Fruit fly (Drosophila melanogaster) whole organism, embryonic: Measurements from ENCODE around the gene CG11670.
A peak's percentile ranks its signal among the peaks of the same experiment; 100 is the strongest.

Source experiments
- Atf-2 ChIP-seq: fragments of 200-800 bp; sonication (Bioruptor generic); optimal IDR thresholded peaks from 2 replicates; lab custom pipeline; 2016; ENCODE audit warnings: missing biosample characterization, missing genetic modification characterization
- CG10366 ChIP-seq: fragments of 200-800 bp; sonication (Bioruptor generic); IDR thresholded peaks from 2 replicates; pipeline ENCODE4 v1.3.6; 2022; ENCODE audit warnings: missing biosample characterization, missing genetic modification characterization
- CG11504 ChIP-seq: fragments of 200-800 bp; sonication (Bioruptor generic); optimal IDR thresholded peaks from 3 replicates; lab custom pipeline; 2019; ENCODE audit warnings: missing biosample characterization, mild to moderate bottlenecking, missing genetic modification characterization, moderate library complexity
- CG14441 ChIP-seq: fragments of 200-800 bp; sonication (Bioruptor generic); IDR thresholded peaks from 2 replicates; pipeline ENCODE4 v1.3.6; 2022; ENCODE audit warnings: missing biosample characterization, missing genetic modification characterization
- CG1529 ChIP-seq: fragments of 200-800 bp; sonication (Bioruptor generic); optimal IDR thresholded peaks from 3 replicates; lab custom pipeline; 2018; ENCODE audit warnings: missing biosample characterization, missing genetic modification characterization
- CG17328 ChIP-seq: fragments of 200-800 bp; sonication (Bioruptor generic); IDR thresholded peaks from 2 replicates; pipeline ENCODE4 v1.3.6; 2022; ENCODE audit warnings: missing biosample characterization, missing genetic modification characterization
- CG17802 ChIP-seq: fragments of 200-800 bp; sonication (Bioruptor generic); optimal IDR thresholded peaks from 2 replicates; lab custom pipeline; 2018; ENCODE audit warnings: missing biosample characterization, mild to moderate bottlenecking, missing genetic modification characterization, moderate library complexity
- CG1792 ChIP-seq: fragments of 200-800 bp; sonication (Bioruptor generic); optimal IDR thresholded peaks from 2 replicates; lab custom pipeline; 2016; ENCODE audit warnings: missing biosample characterization, missing genetic modification characterization
- CG18262 ChIP-seq: fragments of 200-800 bp; optimal IDR thresholded peaks from 3 replicates; lab custom pipeline; 2019; ENCODE audit warnings: missing biosample characterization, mild to moderate bottlenecking, missing genetic modification characterization, moderate library complexity
- CG33557 ChIP-seq: fragments of 200-800 bp; sonication (Bioruptor generic); optimal IDR thresholded peaks from 2 replicates; lab custom pipeline; 2019; ENCODE audit warnings: missing biosample characterization, mild to moderate bottlenecking, missing genetic modification characterization, moderate library complexity
- CG3407 ChIP-seq: fragments of 200-800 bp; sonication (Bioruptor generic); optimal IDR thresholded peaks from 2 replicates; lab custom pipeline; 2018; ENCODE audit warnings: missing biosample characterization, mild to moderate bottlenecking, missing genetic modification characterization
- CG34422 ChIP-seq: fragments of 200-800 bp; sonication (Bioruptor generic); IDR thresholded peaks from 3 replicates; pipeline ENCODE4 v1.3.6; 2022; ENCODE audit warnings: missing biosample characterization, missing genetic modification characterization
- CG4404 ChIP-seq: fragments of 200-800 bp; sonication (Bioruptor generic); IDR thresholded peaks from 2 replicates; pipeline ENCODE4 v1.3.6; 2022; ENCODE audit warnings: missing biosample characterization, missing genetic modification characterization
- CG4617 ChIP-seq: fragments of 200-800 bp; sonication (Bioruptor generic); optimal IDR thresholded peaks from 3 replicates; lab custom pipeline; 2016; ENCODE audit warnings: missing biosample characterization, missing genetic modification characterization, borderline replicate concordance
- CG6683 ChIP-seq: fragments of 200-800 bp; sonication (Bioruptor generic); optimal IDR thresholded peaks from 2 replicates; lab custom pipeline; 2017; ENCODE audit warnings: missing biosample characterization, mild to moderate bottlenecking, missing genetic modification characterization, missing genetic modification reagents
- CG6689 ChIP-seq: fragments of 200-800 bp; sonication (Bioruptor generic); IDR thresholded peaks from 2 replicates; pipeline ENCODE4 v1.3.6; 2022; ENCODE audit warnings: missing biosample characterization, missing genetic modification characterization
- CG7987 ChIP-seq: fragments of 200-800 bp; sonication (Bioruptor generic); optimal IDR thresholded peaks from 2 replicates; lab custom pipeline; 2018; ENCODE audit warnings: missing biosample characterization, mild to moderate bottlenecking, missing genetic modification characterization, moderate library complexity
- CG8281 ChIP-seq: fragments of 200-800 bp; sonication (Bioruptor generic); optimal IDR thresholded peaks from 2 replicates; lab custom pipeline; 2018; ENCODE audit warnings: missing biosample characterization, mild to moderate bottlenecking, missing genetic modification characterization, moderate library complexity
- Camta ChIP-seq: fragments of 200-800 bp; sonication (Bioruptor generic); optimal IDR thresholded peaks from 2 replicates; lab custom pipeline; 2016; ENCODE audit warnings: missing biosample characterization, missing genetic modification characterization
- Dek ChIP-seq: fragments of 200-800 bp; sonication (Bioruptor generic); optimal IDR thresholded peaks from 3 replicates; lab custom pipeline; 2019; ENCODE audit warnings: missing biosample characterization, mild to moderate bottlenecking, missing genetic modification characterization, moderate library complexity
- Doc2 ChIP-seq: fragments of 200-800 bp; sonication (Bioruptor generic); IDR thresholded peaks from 2 replicates; pipeline ENCODE4 v1.3.6; 2022; ENCODE audit warnings: missing biosample characterization, missing genetic modification characterization
- H2.0 ChIP-seq: fragments of 200-800 bp; sonication (Bioruptor generic); IDR thresholded peaks from 2 replicates; pipeline ENCODE4 v1.3.6; 2022; ENCODE audit warnings: missing biosample characterization, missing genetic modification characterization
- Hey ChIP-seq: fragments of 200-800 bp; sonication (Bioruptor generic); optimal IDR thresholded peaks from 3 replicates; lab custom pipeline; 2018; ENCODE audit warnings: missing biosample characterization, mild to moderate bottlenecking, missing genetic modification characterization
- HmgD ChIP-seq: fragments of 200-800 bp; sonication (Bioruptor generic); optimal IDR thresholded peaks from 3 replicates; lab custom pipeline; 2016; ENCODE audit warnings: missing biosample characterization, missing genetic modification characterization
- Hmx ChIP-seq: fragments of 200-800 bp; sonication (Bioruptor generic); optimal IDR thresholded peaks from 2 replicates; lab custom pipeline; 2016; ENCODE audit warnings: missing biosample characterization, missing genetic modification characterization
- Jarid2 ChIP-seq: fragments of 200-800 bp; sonication (Bioruptor generic); optimal IDR thresholded peaks from 3 replicates; lab custom pipeline; 2017; ENCODE audit warnings: mild to moderate bottlenecking, missing biosample characterization, missing genetic modification reagents, missing genetic modification characterization
- Ptx1 ChIP-seq: fragments of 200-800 bp; sonication (Bioruptor generic); IDR thresholded peaks from 2 replicates; pipeline ENCODE4 v1.3.6; 2022; ENCODE audit warnings: missing biosample characterization, missing genetic modification characterization
- Tbp ChIP-seq: fragments of >200 bp; optimal IDR thresholded peaks from 2 replicates; lab custom pipeline; 2018; ENCODE audit warnings: missing biosample characterization, missing genetic modification characterization
- Usf ChIP-seq: fragments of 200-800 bp; sonication (Bioruptor generic); optimal IDR thresholded peaks from 2 replicates; lab custom pipeline; 2017; ENCODE audit warnings: missing genotype, missing biosample characterization, missing genetic modification characterization
- ac ChIP-seq: fragments of 200-800 bp; sonication (Bioruptor generic); optimal IDR thresholded peaks from 3 replicates; lab custom pipeline; 2017; ENCODE audit warnings: missing biosample characterization, mild to moderate bottlenecking, missing genetic modification characterization
- bbx ChIP-seq: fragments of 200-800 bp; sonication (Bioruptor generic); IDR thresholded peaks from 2 replicates; pipeline ENCODE4 v1.3.6; 2022; ENCODE audit warnings: missing biosample characterization, missing genetic modification characterization; ENCODE audit not compliant: partially characterized antibody
- bowl ChIP-seq: fragments of 200-800 bp; sonication (Bioruptor generic); IDR thresholded peaks from 2 replicates; pipeline ENCODE4 v1.3.6; 2022; ENCODE audit warnings: missing biosample characterization, missing genetic modification characterization
- br ChIP-seq: fragments of >200 bp; optimal IDR thresholded peaks from 2 replicates; lab custom pipeline; 2017
- bsh ChIP-seq, 2 experiments: fragments of 200-800 bp; sonication (Bioruptor generic); optimal IDR thresholded peaks; 2 replicates each; lab custom pipeline; 2017 to 2018; ENCODE audit warnings: mild to moderate bottlenecking in 2 of 2, missing biosample characterization in 2 of 2, missing genetic modification characterization in 2 of 2, moderate library complexity in 1 of 2
- btn ChIP-seq: fragments of 200-800 bp; sonication (Bioruptor generic); optimal IDR thresholded peaks from 2 replicates; lab custom pipeline; 2016; ENCODE audit warnings: missing biosample characterization, missing genetic modification characterization
- cad ChIP-seq: fragments of >200 bp; optimal IDR thresholded peaks from 2 replicates; lab custom pipeline; 2017; ENCODE audit warnings: missing biosample characterization, missing genetic modification characterization
- chinmo ChIP-seq: fragments of 200-800 bp; sonication (Bioruptor generic); IDR thresholded peaks from 4 replicates; pipeline ENCODE4 v1.3.6; 2022; ENCODE audit warnings: missing biosample characterization, missing genetic modification characterization; ENCODE audit not compliant: partially characterized antibody
- cwo ChIP-seq: fragments of 200-800 bp; sonication (Bioruptor generic); optimal IDR thresholded peaks from 3 replicates; lab custom pipeline; 2017; ENCODE audit warnings: missing biosample characterization, missing genetic modification characterization, mild to moderate bottlenecking, moderate library complexity, missing genetic modification reagents
- fd3F ChIP-seq: fragments of 200-800 bp; sonication (Bioruptor generic); optimal IDR thresholded peaks from 2 replicates; lab custom pipeline; 2018; ENCODE audit warnings: missing biosample characterization, mild to moderate bottlenecking, missing genetic modification characterization, moderate library complexity
- gcm2 ChIP-seq: fragments of 200-800 bp; sonication (Bioruptor generic); optimal IDR thresholded peaks from 2 replicates; lab custom pipeline; 2016; ENCODE audit warnings: missing biosample characterization, missing genetic modification characterization
- inv ChIP-seq: fragments of 200-800 bp; sonication (Bioruptor generic); IDR thresholded peaks from 2 replicates; pipeline ENCODE4 v1.3.6; 2022; ENCODE audit warnings: missing biosample characterization, missing genetic modification characterization; ENCODE audit not compliant: partially characterized antibody
- kay ChIP-seq: fragments of 200-800 bp; sonication (Bioruptor generic); optimal IDR thresholded peaks from 2 replicates; lab custom pipeline; 2016; ENCODE audit warnings: missing biosample characterization, missing genetic modification characterization
- lov ChIP-seq, 2 experiments: fragments of 200-800 bp in 1 of 2; fragments of >200 bp in 1 of 2; sonication (Bioruptor generic) in 1 of 2; IDR thresholded peaks in 1 of 2; optimal IDR thresholded peaks in 1 of 2; 2 replicates in 1 of 2; 3 replicates in 1 of 2; pipeline versions ENCODE4 v1.3.6 to Lab custom; 2017 to 2022; ENCODE audit warnings: missing biosample characterization in 1 of 2, missing genetic modification characterization in 1 of 2
- pzg ChIP-seq: fragments of 200-800 bp; sonication (Bioruptor generic); optimal IDR thresholded peaks from 3 replicates; lab custom pipeline; 2018; ENCODE audit warnings: missing biosample characterization, mild to moderate bottlenecking, missing genetic modification characterization, moderate library complexity
- repo ChIP-seq: fragments of 200-800 bp; sonication (Bioruptor generic); optimal IDR thresholded peaks from 2 replicates; lab custom pipeline; 2016; ENCODE audit warnings: missing biosample characterization, missing genetic modification characterization
- sim ChIP-seq: fragments of 200-800 bp; sonication (Bioruptor generic); IDR thresholded peaks from 2 replicates; pipeline ENCODE4 v1.3.6; 2022; ENCODE audit warnings: missing biosample characterization, missing genetic modification characterization
- slp2 ChIP-seq: fragments of 200-800 bp; sonication (Bioruptor generic); optimal IDR thresholded peaks from 2 replicates; lab custom pipeline; 2016; ENCODE audit warnings: missing biosample characterization, missing genetic modification characterization
- so ChIP-seq: fragments of 200-800 bp; sonication (Bioruptor generic); IDR thresholded peaks from 3 replicates; pipeline ENCODE4 v1.3.6; 2022; ENCODE audit warnings: missing biosample characterization, missing genetic modification characterization
- tgo ChIP-seq: fragments of 200-800 bp; sonication (Bioruptor generic); IDR thresholded peaks from 3 replicates; pipeline ENCODE4 v1.3.6; 2022; ENCODE audit warnings: missing biosample characterization, missing genetic modification characterization

Gene CG11670

DNA sequence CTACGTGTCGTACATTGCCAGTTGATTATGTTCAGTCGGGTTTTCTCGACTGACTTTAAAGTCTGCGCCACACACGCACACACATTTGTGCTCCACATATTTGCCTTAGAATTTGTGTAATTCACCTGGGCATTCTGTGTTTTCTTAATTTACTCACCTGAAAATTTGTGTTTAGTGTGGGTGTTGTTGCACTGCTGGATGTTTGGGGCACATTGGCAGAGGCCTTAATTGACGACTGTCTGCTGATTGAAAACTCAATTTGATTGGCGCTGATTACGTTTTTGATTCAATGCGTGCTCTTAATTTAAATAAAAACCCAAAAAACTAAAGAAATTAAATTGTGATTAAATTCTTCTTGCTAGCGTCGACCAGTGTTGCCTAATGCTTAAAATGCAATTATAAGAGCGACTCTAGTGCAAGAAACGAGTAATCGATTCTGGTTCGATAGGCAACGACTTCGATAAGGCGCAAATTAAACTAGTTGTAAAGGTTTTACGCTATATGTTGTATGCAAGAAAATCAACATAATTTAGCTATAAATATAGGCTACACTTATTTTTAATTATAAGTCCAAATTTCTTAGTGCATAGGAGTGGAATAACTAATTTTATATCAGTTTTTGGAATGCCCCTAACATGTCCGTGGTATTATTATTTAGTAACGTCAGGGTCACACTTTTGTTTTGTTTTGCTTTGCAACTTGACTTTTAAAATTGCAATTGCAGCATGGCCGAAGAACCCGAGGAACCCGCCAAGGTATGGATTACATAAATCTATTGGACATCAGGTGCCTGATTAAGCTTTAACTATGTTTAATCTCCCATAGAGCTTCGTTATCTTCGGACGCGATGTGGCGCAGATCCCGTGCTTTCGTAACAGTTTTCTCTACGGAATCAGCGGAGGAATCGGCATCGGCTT lies 11.3 kb upstream of the CG11670 start, which contains the start of the genes CG46281 and CG46280 (continued):
- TF ChIP-seq cwo (GFP tag; lab: Kevin White, UChicago), result no peak
- no peak for TF ChIP-seq CG14441 (GFP tag; lab: Robert Waterston, UW)
- TF ChIP-seq bsh (GFP tag; optimal IDR thresholded peaks at IDR 0.05; lab: Kevin White, UChicago), result no peak
- TF ChIP-seq Tbp (GFP tag; lab: Kevin White, UChicago), result peak; percentile 32
- TF ChIP-seq Hey (tag; lab: Kevin White, UChicago), result no peak
- TF ChIP-seq CG6689, result no peak
- no peak for TF ChIP-seq gcm2
- no peak for TF ChIP-seq CG34422 (GFP tag; lab: Robert Waterston, UW)
- no peak for TF ChIP-seq Atf-2 (GFP tag; lab: Kevin White, UChicago)
- TF ChIP-seq HmgD (GFP tag; lab: Kevin White, UChicago), result no peak
- TF ChIP-seq btn (GFP tag; lab: Kevin White, UChicago), result no peak
- no peak for TF ChIP-seq sim
- no peak for TF ChIP-seq CG17328 (GFP tag; lab: Robert Waterston, UW)
- peak; percentile 76 for TF ChIP-seq CG4617 (GFP tag; lab: Kevin White, UChicago)
- no peak for TF ChIP-seq CG10366 (GFP tag; lab: Robert Waterston, UW)
- no peak for TF ChIP-seq CG8281 (tag; lab: Kevin White, UChicago)
- TF ChIP-seq Doc2 (GFP tag; lab: Robert Waterston, UW), result no peak
- no peak for TF ChIP-seq CG7987 (GFP tag; lab: Kevin White, UChicago)
- no peak for TF ChIP-seq H2.0
- no peak for TF ChIP-seq Jarid2 (GFP tag; lab: Kevin White, UChicago)
- no peak for TF ChIP-seq slp2
- TF ChIP-seq cad (GFP tag; lab: Kevin White, UChicago), result no peak
- TF ChIP-seq so (GFP tag; lab: Robert Waterston, UW), result no peak
- TF ChIP-seq CG18262 (tag; lab: Kevin White, UChicago), result no peak
- no peak for TF ChIP-seq br (lab: Kevin White, UChicago)
- no peak for TF ChIP-seq fd3F (GFP tag; lab: Kevin White, UChicago)
- TF ChIP-seq CG33557 (GFP tag; lab: Kevin White, UChicago), result peak; percentile 14
- TF ChIP-seq Dek, result no peak
- peak; percentile 24 for TF ChIP-seq Camta (GFP tag; lab: Kevin White, UChicago)
- TF ChIP-seq CG17802 (tag; lab: Kevin White, UChicago), result no peak
- no peak for TF ChIP-seq CG1792 (GFP tag; lab: Kevin White, UChicago)
- TF ChIP-seq CG3407 (GFP tag; lab: Kevin White, UChicago), result no peak
- no peak for TF ChIP-seq Ptx1 (GFP tag; lab: Robert Waterston, UW)
- no peak for TF ChIP-seq tgo (GFP tag; lab: Robert Waterston, UW)
- no peak for TF ChIP-seq bowl (GFP tag; lab: Robert Waterston, UW)
- TF ChIP-seq Hmx, result no peak
- no peak for TF ChIP-seq chinmo (GFP tag; lab: Robert Waterston, UW)
- peak; percentile 9 for TF ChIP-seq repo (GFP tag; lab: Kevin White, UChicago)
- TF ChIP-seq kay (GFP tag; lab: Kevin White, UChicago), result no peak
- 0 out of 2 replicates have a peak, but pooled peaks have one; percentile 24 for TF ChIP-seq inv (GFP tag; lab: Robert Waterston, UW)
- TF ChIP-seq CG6683, result no peak
- TF ChIP-seq pzg, result peak; percentile 72
- TF ChIP-seq CG4404 (GFP tag; lab: Robert Waterston, UW), result no peak
- TF ChIP-seq CG11504 (tag; lab: Kevin White, UChicago), result no peak
- no peak for TF ChIP-seq lov (optimal IDR thresholded peaks at IDR 0.05; lab: Kevin White, UChicago)
- no peak for TF ChIP-seq lov (GFP tag; IDR thresholded peaks at IDR 0.05; lab: Robert Waterston, UW)
- TF ChIP-seq Usf (GFP tag; lab: Kevin White, UChicago), result no peak
- TF ChIP-seq CG1529 (GFP tag; lab: Kevin White, UChicago), result no peak
- no peak for TF ChIP-seq ac (GFP tag; lab: Kevin White, UChicago)
- no peak; the same call in 1 of the 2 replicates for TF ChIP-seq bbx (GFP tag; lab: Robert Waterston, UW)
